Fruit fly (Drosophila melanogaster) whole organism, prepupa: ENCODE measurements around the gene Alg7.

Source experiments
- Blimp-1 ChIP-seq: fragments of 200-800 bp; sonication (Bioruptor generic); optimal IDR thresholded peaks from 3 replicates; lab custom pipeline; 2017; ENCODE audit warnings: missing biosample characterization, missing genetic modification characterization, mild to moderate bottlenecking, moderate library complexity, missing genetic modification reagents
- CG10631 ChIP-seq: fragments of 200-800 bp; sonication (Bioruptor generic); optimal IDR thresholded peaks from 2 replicates; lab custom pipeline; 2016; ENCODE audit warnings: missing biosample characterization, missing genetic modification characterization
- CG31627 ChIP-seq: fragments of 200-800 bp; sonication (Bioruptor generic); optimal IDR thresholded peaks from 3 replicates; lab custom pipeline; 2016; ENCODE audit warnings: missing biosample characterization, missing genetic modification characterization
- CG32006 ChIP-seq: fragments of 200-800 bp; sonication (Bioruptor generic); optimal IDR thresholded peaks from 3 replicates; lab custom pipeline; 2017; ENCODE audit warnings: missing biosample characterization, mild to moderate bottlenecking, missing genetic modification characterization
- CG34406 ChIP-seq: fragments of 200-800 bp; sonication (Bioruptor generic); optimal IDR thresholded peaks from 3 replicates; lab custom pipeline; 2016; ENCODE audit warnings: missing biosample characterization, missing genetic modification characterization
- Hr39 ChIP-seq: fragments of 200-800 bp; sonication (Bioruptor generic); optimal IDR thresholded peaks from 2 replicates; lab custom pipeline; 2016; ENCODE audit warnings: missing biosample characterization, missing genetic modification characterization
- fd85E ChIP-seq: fragments of 200-800 bp; sonication (Bioruptor generic); optimal IDR thresholded peaks from 3 replicates; lab custom pipeline; 2016; ENCODE audit warnings: missing biosample characterization, missing genetic modification characterization

DNA sequence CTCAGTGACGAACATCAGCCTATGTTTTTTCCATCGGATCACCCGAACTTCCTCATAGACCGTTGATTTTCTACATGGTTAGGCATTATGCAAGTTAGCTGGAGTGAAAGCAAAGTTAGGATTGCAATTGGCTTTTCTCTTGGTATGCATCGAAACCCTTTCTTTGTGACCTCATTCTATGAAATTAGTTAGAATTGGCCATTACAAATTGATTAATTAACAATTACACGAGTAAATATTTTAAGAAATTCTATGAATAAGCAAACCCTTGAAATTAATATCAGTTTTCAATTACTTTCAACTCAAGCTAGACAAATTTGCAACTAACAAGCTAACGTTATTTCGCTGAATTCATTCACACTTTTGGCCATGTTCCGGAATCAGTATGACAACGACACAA lies 52.7 kb downstream of the Alg7 start, which contains the start of gene Prosalpha6T:
- TF ChIP-seq Blimp-1 (GFP tag; lab: Kevin White, UChicago) (no peak), CG34406 (no peak), fd85E (GFP tag; lab: Kevin White, UChicago) (no peak), CG32006 (GFP tag; lab: Kevin White, UChicago) (no peak), Hr39 (GFP tag; lab: Kevin White, UChicago) (no peak), CG31627 (no peak), CG10631 (GFP tag; lab: Kevin White, UChicago) (no peak)
